Fruit fly (Drosophila melanogaster) whole organism, embryonic: Measurements from ENCODE around the gene Atg14.

Experiments
- BEAF-32 ChIP-seq: fragments of 200-800 bp; sonication (Bioruptor generic); optimal IDR thresholded peaks from 3 replicates; lab custom pipeline; 2017; ENCODE audit warnings: missing biosample characterization, missing genetic modification characterization, mild to moderate bottlenecking, moderate library complexity, missing genetic modification reagents
- Bdp1 ChIP-seq: fragments of 200-800 bp; sonication (Bioruptor generic); optimal IDR thresholded peaks from 3 replicates; lab custom pipeline; 2016; ENCODE audit warnings: missing biosample characterization, missing genetic modification characterization
- CG10147 ChIP-seq: fragments of 200-800 bp; sonication (Bioruptor generic); optimal IDR thresholded peaks from 2 replicates; lab custom pipeline; 2019; ENCODE audit warnings: missing biosample characterization, mild to moderate bottlenecking, missing genetic modification characterization, moderate library complexity
- CG11456 ChIP-seq: fragments of 200-800 bp; sonication (Bioruptor generic); IDR thresholded peaks from 3 replicates; pipeline ENCODE4 v1.3.6; 2022; ENCODE audit warnings: missing biosample characterization, missing genetic modification characterization
- CG12299 ChIP-seq: fragments of 200-800 bp; sonication (Bioruptor generic); optimal IDR thresholded peaks from 2 replicates; lab custom pipeline; 2018; ENCODE audit warnings: missing biosample characterization, mild to moderate bottlenecking, missing genetic modification characterization
- CG1233 ChIP-seq: fragments of 200-800 bp; sonication (Bioruptor generic); optimal IDR thresholded peaks from 4 replicates; lab custom pipeline; 2018; ENCODE audit warnings: missing biosample characterization, mild to moderate bottlenecking, missing genetic modification characterization
- CG12744 ChIP-seq: fragments of 200-800 bp; sonication (Bioruptor generic); optimal IDR thresholded peaks from 2 replicates; lab custom pipeline; 2016; ENCODE audit warnings: missing biosample characterization, missing genetic modification characterization
- CG13894 ChIP-seq: fragments of 200-800 bp; sonication (Bioruptor generic); optimal IDR thresholded peaks from 3 replicates; lab custom pipeline; 2018; ENCODE audit warnings: missing biosample characterization, mild to moderate bottlenecking, missing genetic modification characterization, moderate library complexity
- CG1529 ChIP-seq: fragments of 200-800 bp; sonication (Bioruptor generic); optimal IDR thresholded peaks from 3 replicates; lab custom pipeline; 2018; ENCODE audit warnings: missing biosample characterization, missing genetic modification characterization
- CG18599 ChIP-seq: fragments of 200-800 bp; sonication (Bioruptor generic); optimal IDR thresholded peaks from 3 replicates; lab custom pipeline; 2017; ENCODE audit warnings: missing biosample characterization, missing genetic modification characterization, mild to moderate bottlenecking, moderate library complexity, missing genetic modification reagents
- CG2116 ChIP-seq: fragments of 200-800 bp; sonication (Bioruptor generic); optimal IDR thresholded peaks from 3 replicates; lab custom pipeline; 2018; ENCODE audit warnings: missing biosample characterization, mild to moderate bottlenecking, missing genetic modification characterization
- CG2120 ChIP-seq: fragments of 200-800 bp; sonication (Bioruptor generic); optimal IDR thresholded peaks from 3 replicates; lab custom pipeline; 2016; ENCODE audit warnings: missing biosample characterization, missing genetic modification characterization
- CG31224 ChIP-seq: fragments of 200-800 bp; sonication (Bioruptor generic); IDR thresholded peaks from 2 replicates; pipeline ENCODE4 v1.3.6; 2022; ENCODE audit warnings: missing biosample characterization, missing genetic modification characterization
- CG34224 ChIP-seq: fragments of 200-800 bp; sonication (Bioruptor generic); IDR thresholded peaks from 3 replicates; pipeline ENCODE4 v1.3.6; 2022; ENCODE audit warnings: missing biosample characterization, missing genetic modification characterization; ENCODE audit not compliant: partially characterized antibody
- CG34376 ChIP-seq: fragments of 200-800 bp; sonication (Bioruptor generic); optimal IDR thresholded peaks from 2 replicates; lab custom pipeline; 2018; ENCODE audit warnings: missing biosample characterization, mild to moderate bottlenecking, missing genetic modification characterization
- CG8765 ChIP-seq: fragments of 200-800 bp; sonication (Bioruptor generic); IDR thresholded peaks from 2 replicates; pipeline ENCODE4 v1.3.6; 2022; ENCODE audit warnings: missing biosample characterization, missing genetic modification characterization
- CG9437 ChIP-seq: fragments of 200-800 bp; sonication (Bioruptor generic); optimal IDR thresholded peaks from 2 replicates; lab custom pipeline; 2018; ENCODE audit warnings: missing biosample characterization, mild to moderate bottlenecking, missing genetic modification characterization
- CG9817 ChIP-seq: fragments of 200-800 bp; sonication (Bioruptor generic); optimal IDR thresholded peaks from 2 replicates; lab custom pipeline; 2018; ENCODE audit warnings: missing biosample characterization, mild to moderate bottlenecking, missing genetic modification characterization, moderate library complexity
- CHES-1-like ChIP-seq: fragments of 200-800 bp; sonication (Bioruptor generic); optimal IDR thresholded peaks from 2 replicates; lab custom pipeline; 2016; ENCODE audit warnings: missing biosample characterization, missing genetic modification characterization
- CkIIα-i1 ChIP-seq: fragments of 200-800 bp; sonication (Bioruptor generic); IDR thresholded peaks from 2 replicates; pipeline ENCODE4 v1.3.6; 2022; ENCODE audit warnings: missing biosample characterization, missing genetic modification characterization
- Dip3 ChIP-seq: fragments of 200-800 bp; sonication (Bioruptor generic); optimal IDR thresholded peaks from 3 replicates; lab custom pipeline; 2016; ENCODE audit warnings: missing biosample characterization, missing genetic modification characterization
- Doc3 ChIP-seq: fragments of 200-800 bp; sonication (Bioruptor generic); IDR thresholded peaks from 3 replicates; pipeline ENCODE4 v1.3.6; 2022; ENCODE audit warnings: missing biosample characterization, missing genetic modification characterization; ENCODE audit not compliant: partially characterized antibody
- H15 ChIP-seq: fragments of 200-800 bp; sonication (Bioruptor generic); IDR thresholded peaks from 3 replicates; pipeline ENCODE4 v1.3.6; 2022; ENCODE audit warnings: missing biosample characterization, missing genetic modification characterization
- HLHmδ ChIP-seq: fragments of 200-800 bp; sonication (Bioruptor generic); optimal IDR thresholded peaks from 2 replicates; lab custom pipeline; 2018; ENCODE audit warnings: missing biosample characterization, mild to moderate bottlenecking, missing genetic modification characterization, moderate library complexity
- Myb ChIP-seq: fragments of 200-800 bp; sonication (Bioruptor generic); optimal IDR thresholded peaks from 2 replicates; lab custom pipeline; 2016; ENCODE audit warnings: missing biosample characterization, missing genetic modification characterization
- Pdp1 ChIP-seq, 2 experiments: fragments of 200-800 bp; sonication (Bioruptor generic); optimal IDR thresholded peaks; 3 replicates each; lab custom pipeline; 2016; ENCODE audit warnings: missing biosample characterization in 2 of 2, missing genetic modification characterization in 2 of 2, mild to moderate bottlenecking in 1 of 2, moderate library complexity in 1 of 2
- Sox100B ChIP-seq: fragments of 200-800 bp; sonication (Bioruptor generic); optimal IDR thresholded peaks from 3 replicates; lab custom pipeline; 2018; ENCODE audit warnings: missing biosample characterization, mild to moderate bottlenecking, missing genetic modification characterization
- Xbp1 ChIP-seq: fragments of 200-800 bp; sonication (Bioruptor generic); optimal IDR thresholded peaks from 3 replicates; lab custom pipeline; 2016; ENCODE audit warnings: missing biosample characterization, mild to moderate bottlenecking, missing genetic modification characterization
- abd-A ChIP-seq: fragments of 200-800 bp; sonication (Bioruptor generic); optimal IDR thresholded peaks from 3 replicates; lab custom pipeline; 2019; ENCODE audit warnings: missing biosample characterization, mild to moderate bottlenecking, missing genetic modification characterization, moderate library complexity
- ac ChIP-seq: fragments of 200-800 bp; sonication (Bioruptor generic); optimal IDR thresholded peaks from 3 replicates; lab custom pipeline; 2017; ENCODE audit warnings: missing biosample characterization, mild to moderate bottlenecking, missing genetic modification characterization
- ash1 ChIP-seq: fragments of 200-800 bp; sonication (Bioruptor generic); optimal IDR thresholded peaks from 2 replicates; lab custom pipeline; 2018; ENCODE audit warnings: missing biosample characterization, mild to moderate bottlenecking, missing genetic modification characterization
- bsh ChIP-seq, 2 experiments: fragments of 200-800 bp; sonication (Bioruptor generic); optimal IDR thresholded peaks; 2 replicates each; lab custom pipeline; 2017 to 2018; ENCODE audit warnings: mild to moderate bottlenecking in 2 of 2, missing biosample characterization in 2 of 2, missing genetic modification characterization in 2 of 2, moderate library complexity in 1 of 2
- crol ChIP-seq: fragments of 200-800 bp; sonication (Bioruptor generic); IDR thresholded peaks from 2 replicates; pipeline ENCODE4 v1.3.6; 2022; ENCODE audit warnings: missing biosample characterization, missing genetic modification characterization
- cwo ChIP-seq: fragments of 200-800 bp; sonication (Bioruptor generic); optimal IDR thresholded peaks from 3 replicates; lab custom pipeline; 2017; ENCODE audit warnings: missing biosample characterization, missing genetic modification characterization, mild to moderate bottlenecking, moderate library complexity, missing genetic modification reagents
- ewg ChIP-seq: fragments of 200-800 bp; sonication (Bioruptor generic); optimal IDR thresholded peaks from 3 replicates; lab custom pipeline; 2017; ENCODE audit warnings: mild to moderate bottlenecking, missing biosample characterization, missing genetic modification reagents, missing genetic modification characterization
- fru ChIP-seq: fragments of >200 bp; optimal IDR thresholded peaks from 2 replicates; lab custom pipeline; 2017
- insv ChIP-seq, 2 experiments: fragments of 200-800 bp; sonication (Bioruptor generic); optimal IDR thresholded peaks; 3 replicates each; lab custom pipeline; 2016 to 2018; ENCODE audit warnings: missing biosample characterization in 2 of 2, missing genetic modification characterization in 2 of 2
- kah ChIP-seq: fragments of 200-800 bp; sonication (Bioruptor generic); optimal IDR thresholded peaks from 2 replicates; lab custom pipeline; 2018; ENCODE audit warnings: missing biosample characterization, mild to moderate bottlenecking, missing genetic modification characterization
- lmd ChIP-seq: fragments of 200-800 bp; sonication (Bioruptor generic); IDR thresholded peaks from 2 replicates; pipeline ENCODE4 v1.3.6; 2022; ENCODE audit warnings: missing biosample characterization, missing genetic modification characterization
- maf-S ChIP-seq: fragments of 200-800 bp; sonication (Bioruptor generic); optimal IDR thresholded peaks from 2 replicates; lab custom pipeline; 2016; ENCODE audit warnings: missing biosample characterization, missing genetic modification characterization
- mirr ChIP-seq: fragments of 200-800 bp; sonication (Bioruptor generic); optimal IDR thresholded peaks from 3 replicates; lab custom pipeline; 2018; ENCODE audit warnings: missing biosample characterization, mild to moderate bottlenecking, missing genetic modification characterization
- onecut ChIP-seq: fragments of 200-800 bp; sonication (Bioruptor generic); IDR thresholded peaks from 2 replicates; pipeline ENCODE4 v1.3.6; 2022; ENCODE audit warnings: missing biosample characterization, missing genetic modification characterization
- org-1 ChIP-seq: fragments of 200-800 bp; sonication (Bioruptor generic); optimal IDR thresholded peaks from 2 replicates; lab custom pipeline; 2017; ENCODE audit warnings: missing biosample characterization, missing genetic modification characterization
- otp ChIP-seq: fragments of 200-800 bp; sonication (Bioruptor generic); IDR thresholded peaks from 3 replicates; pipeline ENCODE4, ENCODE4 v1.3.6; 2022; ENCODE audit warnings: missing biosample characterization, missing genetic modification characterization
- pnt ChIP-seq: fragments of 200-800 bp; sonication (Bioruptor generic); optimal IDR thresholded peaks from 3 replicates; lab custom pipeline; 2016; ENCODE audit warnings: missing biosample characterization, missing genetic modification characterization
- repo ChIP-seq: fragments of 200-800 bp; sonication (Bioruptor generic); optimal IDR thresholded peaks from 2 replicates; lab custom pipeline; 2016; ENCODE audit warnings: missing biosample characterization, missing genetic modification characterization
- trh ChIP-seq: fragments of 200-800 bp; sonication (Bioruptor generic); optimal IDR thresholded peaks from 2 replicates; lab custom pipeline; 2016; ENCODE audit warnings: missing biosample characterization, missing genetic modification characterization
- twi ChIP-seq: fragments of 200-800 bp; optimal IDR thresholded peaks from 2 replicates; lab custom pipeline; 2019; ENCODE audit warnings: missing biosample characterization, mild to moderate bottlenecking, missing genetic modification characterization, moderate library complexity
- vvl ChIP-seq: fragments of 200-800 bp; sonication (Bioruptor generic); IDR thresholded peaks from 2 replicates; pipeline ENCODE4 v1.3.6; 2022; ENCODE audit warnings: missing biosample characterization, missing genetic modification characterization
- zen2 ChIP-seq: fragments of 200-800 bp; sonication (Bioruptor generic); IDR thresholded peaks from 3 replicates; pipeline ENCODE4 v1.3.6; 2022; ENCODE audit warnings: missing biosample characterization, missing genetic modification characterization; ENCODE audit not compliant: partially characterized antibody
- zfh1 ChIP-seq: fragments of 200-800 bp; sonication (Bioruptor generic); IDR thresholded peaks from 3 replicates; pipeline ENCODE4 v1.3.6; 2022; ENCODE audit warnings: missing biosample characterization, missing genetic modification characterization

Atg14 gene

dm6 chr3R:29089662-29090007 is 26.6 kb upstream of the Atg14 start (continued):
- TF ChIP-seq zen2 (GFP tag; lab: Robert Waterston, UW) (no peak), CG31224 (GFP tag; lab: Robert Waterston, UW) (0 out of 2 replicates have a peak, but pooled peaks have one; percentile 30), H15 (0 out of 3 replicates have a peak, but pooled peaks have one; percentile 17), CG34376 (GFP tag; lab: Kevin White, UChicago) (peak; percentile 13), maf-S (no peak), abd-A (tag; lab: Kevin White, UChicago) (peak; percentile 26), CG12744 (no peak), repo (GFP tag; lab: Kevin White, UChicago) (peak; percentile 4), insv (GFP tag; optimal IDR thresholded peaks at IDR 0.05; lab: Kevin White, UChicago) (no peak), CG18599 (GFP tag; lab: Kevin White, UChicago) (peak; percentile 75), Xbp1 (GFP tag; lab: Kevin White, UChicago) (no peak), CG8765 (GFP tag; lab: Robert Waterston, UW) (no peak), CG34224 (no peak), mirr (no peak), CG11456 (0 out of 3 replicates have a peak, but pooled peaks have one; percentile 41), crol (GFP tag; lab: Robert Waterston, UW) (no peak), ewg (no peak), BEAF-32 (GFP tag; lab: Kevin White, UChicago) (no peak), onecut (GFP tag; lab: Robert Waterston, UW) (peak; percentile 6; the same call in 1 of the 2 replicates), fru (no peak), CHES-1-like (no peak), CG12299 (tag; lab: Kevin White, UChicago) (no peak), Bdp1 (GFP tag; lab: Kevin White, UChicago) (no peak), kah (GFP tag; lab: Kevin White, UChicago) (no peak), pnt (peak; percentile 40), Dip3 (GFP tag; lab: Kevin White, UChicago) (no peak), otp (no peak), HLHmδ (GFP tag; lab: Kevin White, UChicago) (no peak), vvl (peak; percentile 51), CG13894 (tag; lab: Kevin White, UChicago) (no peak), lmd (GFP tag; lab: Robert Waterston, UW) (peak; percentile 73), CkIIα-i1 (GFP tag; lab: Robert Waterston, UW) (no peak), CG2116 (GFP tag; lab: Kevin White, UChicago) (no peak), ash1 (no peak), Pdp1 (GFP tag; optimal IDR thresholded peaks at IDR 0.05; lab: Kevin White, UChicago) (peak in 1 of 2 experiments; percentile 4), CG2120 (GFP tag; lab: Kevin White, UChicago) (no peak), CG9817 (tag; lab: Kevin White, UChicago) (peak; percentile 12), twi (tag; lab: Kevin White, UChicago) (no peak), ac (no peak), Myb (GFP tag; lab: Kevin White, UChicago) (no peak), trh (GFP tag; lab: Kevin White, UChicago) (no peak), bsh (GFP tag; optimal IDR thresholded peaks at IDR 0.05; lab: Kevin White, UChicago) (no peak), Doc3 (GFP tag; lab: Robert Waterston, UW) (no peak), cwo (peak; percentile 49), Sox100B (GFP tag; lab: Kevin White, UChicago) (peak; percentile 41), CG10147 (GFP tag; lab: Kevin White, UChicago) (peak; percentile 31), CG1529 (GFP tag; lab: Kevin White, UChicago) (no peak), org-1 (peak; percentile 1), CG9437 (no peak), CG1233 (GFP tag; lab: Kevin White, UChicago) (peak; percentile 40), zfh1 (GFP tag; lab: Robert Waterston, UW) (peak; percentile 5; the same call in 1 of the 3 replicates)
